Worm (Caenorhabditis elegans): ENCODE measurements around the gene pigx-1.
A peak's percentile ranks its signal among the peaks of the same experiment; 100 is the strongest.

The pigx-1 gene

ce11 chrX:1064064-1064463, 32.7 kb downstream of the pigx-1 start (continued):
- TF ChIP-seq unc-98 (GFP tag; IDR thresholded peaks at IDR 0.05) (no peak), ceh-90 (tag; optimal IDR thresholded peaks at IDR 0.05) (no peak), nhr-28 (tag; optimal IDR thresholded peaks at IDR 0.05) (no peak), lsy-2 (tag; optimal IDR thresholded peaks at IDR 0.05) (peak in 1 of 2 experiments; percentile 49), aly-2 (tag; optimal IDR thresholded peaks at IDR 0.05) (no peak), sox-4 (tag; optimal IDR thresholded peaks at IDR 0.05) (no peak), fkh-8 (tag; optimal IDR thresholded peaks at IDR 0.05) (peak; percentile 66), C34B4.2 (tag; optimal IDR thresholded peaks at IDR 0.05) (no peak), nhr-77 (tag; optimal IDR thresholded peaks at IDR 0.05) (no peak), elt-2 (tag; optimal IDR thresholded peaks at IDR 0.05) (no peak), irx-1 (tag; optimal IDR thresholded peaks at IDR 0.05) (peak; percentile 23), nhr-84 (tag; optimal IDR thresholded peaks at IDR 0.05) (no peak), lin-15B (tag; optimal IDR thresholded peaks at IDR 0.05) (no peak), jun-1 (tag; optimal IDR thresholded peaks at IDR 0.05) (peak; percentile 11), F16B12.6 (tag; optimal IDR thresholded peaks at IDR 0.05) (no peak), dsc-1 (tag; optimal IDR thresholded peaks at IDR 0.05) (peak; percentile 73), blmp-1 (tag; optimal IDR thresholded peaks at IDR 0.05) (no peak), mep-1 (tag; optimal IDR thresholded peaks at IDR 0.05) (peak; percentile 42), xbp-1 (tag; optimal IDR thresholded peaks at IDR 0.05) (peak; percentile 21), sup-37 (GFP tag; optimal IDR thresholded peaks at IDR 0.05) (no peak), nhr-19 (GFP tag; conservative IDR thresholded peaks at IDR 0.05) (peak; percentile 44), tbx-2 (tag; optimal IDR thresholded peaks at IDR 0.05) (peak; percentile 68), egl-13 (tag; optimal IDR thresholded peaks at IDR 0.05) (peak; percentile 36), fkh-10 (GFP tag; optimal IDR thresholded peaks at IDR 0.05) (peak; percentile 79), sptf-1 (tag; optimal IDR thresholded peaks at IDR 0.05) (no peak), mef-2 (tag; optimal IDR thresholded peaks at IDR 0.05) (peak; percentile 24), ceh-82 (tag; optimal IDR thresholded peaks at IDR 0.05) (peak; percentile 4 to 51 (median 43))

- TF ChIP-seq pag-3 (tag; optimal IDR thresholded peaks at IDR 0.05; ENCODE audit: borderline replicate concordance, insufficient read depth), result no peak
- no peak for TF ChIP-seq ets-5 (GFP tag; IDR thresholded peaks at IDR 0.05)
- no peak for TF ChIP-seq nhr-237 (tag; optimal IDR thresholded peaks at IDR 0.05)
- TF ChIP-seq aly-2 (tag; optimal IDR thresholded peaks at IDR 0.05), result no peak
- no peak for TF ChIP-seq ztf-11 (tag; optimal IDR thresholded peaks at IDR 0.05)
- peak; percentile 24 for TF ChIP-seq swsn-7 (tag; optimal IDR thresholded peaks at IDR 0.05)
- no peak for TF ChIP-seq sox-4 (tag; optimal IDR thresholded peaks at IDR 0.05)
- no peak for TF ChIP-seq pax-3 (tag; optimal IDR thresholded peaks at IDR 0.05)
- no peak for TF ChIP-seq unc-98 (GFP tag; IDR thresholded peaks at IDR 0.05)
- TF ChIP-seq ces-1 (GFP tag; optimal IDR thresholded peaks at IDR 0.05), result peak; percentile 62
- no peak for TF ChIP-seq lin-13 (GFP tag; optimal IDR thresholded peaks at IDR 0.05)
- no peak for TF ChIP-seq unc-62 (GFP tag; optimal IDR thresholded peaks at IDR 0.05)
- no peak for TF ChIP-seq blmp-1 (tag; optimal IDR thresholded peaks at IDR 0.05)
- no peak for TF ChIP-seq nhr-90 (tag; optimal IDR thresholded peaks at IDR 0.05; ENCODE audit: poor library complexity)
- no peak for TF ChIP-seq unc-130 (tag; optimal IDR thresholded peaks at IDR 0.05)
- no peak for TF ChIP-seq egl-13 (tag; optimal IDR thresholded peaks at IDR 0.05)
- TF ChIP-seq lin-39 (tag; optimal IDR thresholded peaks at IDR 0.05), result no peak
- no peak for TF ChIP-seq ceh-88 (GFP tag; IDR thresholded peaks at IDR 0.05)
- TF ChIP-seq lin-14 (GFP tag; optimal IDR thresholded peaks at IDR 0.05), result peak; percentile 87
- TF ChIP-seq ceh-63 (GFP tag; optimal IDR thresholded peaks at IDR 0.05), result no peak
- TF ChIP-seq nhr-77 (tag; optimal IDR thresholded peaks at IDR 0.05), result no peak
- no peak for TF ChIP-seq C04F5.9 (tag; optimal IDR thresholded peaks at IDR 0.05)
- peak; percentile 15 for TF ChIP-seq snu-23 (GFP tag; optimal IDR thresholded peaks at IDR 0.05)
- TF ChIP-seq snpc-4 (tag; optimal IDR thresholded peaks at IDR 0.05), result no peak
- TF ChIP-seq hpl-2 (GFP tag; optimal IDR thresholded peaks at IDR 0.05), result no peak
- TF ChIP-seq zip-4 (GFP tag; optimal IDR thresholded peaks at IDR 0.05), result no peak
- no peak for TF ChIP-seq unc-30 (tag; optimal IDR thresholded peaks at IDR 0.05)
- no peak for TF ChIP-seq isw-1 (GFP tag; IDR thresholded peaks at IDR 0.05)
- TF ChIP-seq xbp-1 (tag; optimal IDR thresholded peaks at IDR 0.05), result no peak
- TF ChIP-seq ceh-90 (tag; optimal IDR thresholded peaks at IDR 0.05), result no peak
- TF ChIP-seq jun-1 (tag; optimal IDR thresholded peaks at IDR 0.05), result no peak
- no peak for TF ChIP-seq lir-3 (tag; optimal IDR thresholded peaks at IDR 0.05; ENCODE audit: poor library complexity)
- TF ChIP-seq rnt-1 (tag; optimal IDR thresholded peaks at IDR 0.05), result peak; percentile 25
Observed at ce11 chrX:1062403-1063073, 34.3 kb downstream of the pigx-1 start, which contains the start of gene unc-1. TSS of gene unc-1 (minus strand) at chrX:1062453.

Measured in whole organism, L1 larva.